Fruit fly (Drosophila melanogaster): ENCODE measurements around the gene sas.

Gene sas

DNA sequence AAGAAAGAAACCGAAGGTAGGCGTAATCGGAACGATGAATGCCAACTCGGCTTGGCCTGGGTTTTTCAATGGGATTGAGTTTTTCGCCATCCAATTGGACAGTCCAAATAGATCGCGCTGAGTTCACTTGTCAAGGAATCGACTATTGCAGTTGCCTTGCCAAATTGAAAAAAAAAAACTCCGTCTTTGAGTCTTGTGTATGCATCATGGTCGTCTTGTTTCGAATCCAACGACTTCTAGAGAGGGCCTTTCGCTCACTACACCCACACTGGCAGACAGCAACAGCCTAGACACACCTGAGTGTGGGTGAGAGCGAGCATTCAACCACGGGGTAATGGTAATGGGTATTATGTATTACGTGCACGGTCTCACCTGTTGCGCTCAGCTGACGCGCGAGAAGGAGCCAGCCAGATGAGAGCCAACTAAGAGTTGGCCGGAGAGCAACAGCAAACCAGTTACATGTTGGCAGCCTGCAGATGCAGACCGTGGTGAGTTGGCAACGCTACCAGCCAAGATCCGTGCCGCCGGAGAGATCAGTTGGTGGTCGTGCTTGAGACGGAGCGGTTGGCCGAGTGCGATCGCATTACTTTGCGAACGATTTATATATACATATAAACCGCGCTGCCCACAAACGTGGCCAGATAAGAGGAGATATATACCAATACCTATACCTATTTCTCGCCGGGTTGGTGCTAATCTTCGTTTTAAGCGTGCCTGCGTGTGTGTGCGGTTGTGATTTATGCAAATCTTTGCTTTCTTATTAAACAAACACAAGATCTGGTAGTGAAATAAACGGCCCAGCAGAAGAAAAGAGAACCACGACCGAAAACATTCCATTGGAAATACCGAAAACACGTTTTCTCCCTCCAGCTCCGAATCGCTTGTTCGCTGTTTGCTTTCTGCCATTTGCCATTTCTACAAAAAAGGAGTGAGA lies at the start of gene sas (continued):
- TF ChIP-seq salr (GFP tag; optimal IDR thresholded peaks at IDR 0.05): no peak
- no peak for TF ChIP-seq OdsH (GFP tag; optimal IDR thresholded peaks at IDR 0.05)
- no peak for TF ChIP-seq lz (GFP tag; optimal IDR thresholded peaks at IDR 0.05)
- TF ChIP-seq CG1621 (tag; optimal IDR thresholded peaks at IDR 0.05): peak; percentile 72
- TF ChIP-seq CG32006 (GFP tag; optimal IDR thresholded peaks at IDR 0.05): no peak
- no peak for TF ChIP-seq net (GFP tag; optimal IDR thresholded peaks at IDR 0.05)
- no peak for TF ChIP-seq CG11902 (GFP tag; optimal IDR thresholded peaks at IDR 0.05)
- TF ChIP-seq Ets96B (tag; optimal IDR thresholded peaks at IDR 0.05): no peak
- TF ChIP-seq cyc (GFP tag; optimal IDR thresholded peaks at IDR 0.05): no peak
- no peak for TF ChIP-seq Hr4 (GFP tag; optimal IDR thresholded peaks at IDR 0.05)

DNA sequence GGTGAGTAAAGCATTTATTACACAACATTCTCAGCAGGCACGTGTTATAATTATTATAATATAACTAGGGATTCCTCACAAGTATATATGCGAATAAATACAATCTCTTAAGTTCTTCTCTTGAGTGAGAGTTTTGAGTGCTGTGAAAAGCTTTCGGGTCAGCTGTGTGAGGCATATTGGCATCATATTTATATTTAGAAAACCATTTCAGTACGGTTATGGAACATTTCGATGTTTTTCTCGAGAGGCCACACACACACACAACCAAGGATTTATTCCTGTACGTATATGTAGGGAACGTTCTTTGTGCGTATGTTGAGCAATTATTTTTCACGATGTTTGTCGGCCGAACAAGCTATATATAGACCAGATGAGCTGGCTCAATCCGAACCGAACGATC lies 49.6 kb upstream of the sas start:
- no peak for TF ChIP-seq net (GFP tag; optimal IDR thresholded peaks at IDR 0.05)
- TF ChIP-seq Smox (GFP tag; optimal IDR thresholded peaks at IDR 0.05): no peak
- no peak for TF ChIP-seq CG32006 (GFP tag; optimal IDR thresholded peaks at IDR 0.05)
- no peak for TF ChIP-seq CG16779 (tag; optimal IDR thresholded peaks at IDR 0.05)
- TF ChIP-seq pdm3 (GFP tag; optimal IDR thresholded peaks at IDR 0.05): no peak
- TF ChIP-seq eg (GFP tag; IDR thresholded peaks at IDR 0.05): no peak
- TF ChIP-seq CG10669 (GFP tag; optimal IDR thresholded peaks at IDR 0.05): no peak
- no peak for TF ChIP-seq Hr4 (GFP tag; optimal IDR thresholded peaks at IDR 0.05)
- TF ChIP-seq Eip78C (GFP tag): no peak
- TF ChIP-seq Sox15 (GFP tag; optimal IDR thresholded peaks at IDR 0.05): no peak
- no peak for TF ChIP-seq CG9139 (GFP tag; optimal IDR thresholded peaks at IDR 0.05)
- no peak for TF ChIP-seq CG4318 (GFP tag; optimal IDR thresholded peaks at IDR 0.05)
- no peak for TF ChIP-seq CG34406 (GFP tag; optimal IDR thresholded peaks at IDR 0.05)
- TF ChIP-seq dsx (GFP tag; optimal IDR thresholded peaks at IDR 0.05; ENCODE audit: poor library complexity, severe bottlenecking): no peak
- TF ChIP-seq OdsH (GFP tag; optimal IDR thresholded peaks at IDR 0.05): no peak
- TF ChIP-seq vri (GFP tag; optimal IDR thresholded peaks at IDR 0.05): no peak
- TF ChIP-seq CG1621 (tag; optimal IDR thresholded peaks at IDR 0.05): no peak
- TF ChIP-seq Hr38 (GFP tag; optimal IDR thresholded peaks at IDR 0.05): no peak

DNA sequence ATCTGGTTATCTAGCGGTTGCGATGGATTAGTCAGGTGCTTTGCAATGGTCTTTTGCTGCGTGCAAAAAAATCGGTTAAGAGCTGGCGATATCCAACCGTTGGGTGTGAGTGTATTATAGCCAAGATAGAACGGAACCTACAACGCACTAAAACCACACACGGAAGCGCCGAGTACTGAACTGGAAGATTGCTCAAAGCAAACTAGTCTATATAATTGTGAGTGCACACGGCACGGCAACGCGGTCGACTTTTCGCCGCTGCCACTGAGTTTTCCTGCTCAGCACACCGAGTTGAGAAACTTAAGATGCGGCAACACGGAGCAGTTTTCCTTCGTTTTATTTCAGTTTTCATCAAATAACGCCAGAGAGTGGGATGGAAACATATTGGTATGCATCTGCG lies 46.1 kb upstream of the sas start:
- TF ChIP-seq pdm3 (GFP tag; optimal IDR thresholded peaks at IDR 0.05) (no peak), CG31627 (GFP tag; optimal IDR thresholded peaks at IDR 0.05) (no peak), achi (GFP tag; optimal IDR thresholded peaks at IDR 0.05) (no peak), CG8119 (GFP tag; IDR thresholded peaks at IDR 0.05) (no peak), Eip75B (GFP tag; optimal IDR thresholded peaks at IDR 0.05) (no peak), CG1621 (tag; optimal IDR thresholded peaks at IDR 0.05) (no peak), CG8319 (GFP tag; optimal IDR thresholded peaks at IDR 0.05) (no peak), fd85E (GFP tag; optimal IDR thresholded peaks at IDR 0.05) (no peak), Hr4 (GFP tag; optimal IDR thresholded peaks at IDR 0.05) (no peak), CG6808 (GFP tag; optimal IDR thresholded peaks at IDR 0.05) (no peak), fd59A (GFP tag; optimal IDR thresholded peaks at IDR 0.05) (no peak), CG11902 (GFP tag; optimal IDR thresholded peaks at IDR 0.05) (no peak), CG10631 (GFP tag; optimal IDR thresholded peaks at IDR 0.05) (no peak), Ets21C (GFP tag; optimal IDR thresholded peaks at IDR 0.05) (no peak), CG4318 (GFP tag; optimal IDR thresholded peaks at IDR 0.05) (no peak), CG3919 (GFP tag; optimal IDR thresholded peaks at IDR 0.05) (no peak), Smox (GFP tag; optimal IDR thresholded peaks at IDR 0.05) (no peak), CG9139 (GFP tag; optimal IDR thresholded peaks at IDR 0.05) (no peak)

DNA sequence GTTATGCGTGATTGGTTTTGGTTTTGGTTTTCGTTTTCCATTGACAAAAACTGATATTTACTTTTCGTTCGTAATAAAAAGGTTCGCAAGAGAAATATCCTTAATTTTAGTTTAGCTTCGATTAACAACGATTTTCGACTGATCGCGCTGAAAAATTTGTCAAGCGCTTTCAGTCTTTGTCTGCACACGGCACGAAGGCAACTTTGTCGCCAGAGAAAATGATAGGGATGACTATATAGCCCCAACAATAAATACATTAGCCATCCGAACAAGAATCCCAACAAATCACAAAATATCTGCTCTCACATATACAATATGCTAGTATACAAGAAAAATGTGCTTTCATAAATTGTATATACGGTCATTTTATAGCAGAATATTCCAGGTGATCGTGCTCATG lies 45.0 kb upstream of the sas start, which contains the start of gene Mlp84B:
Gene Mlp84B, minus strand, starts transcription at position 143 of the 400 bp plus-strand sequence.
- TF ChIP-seq CG10669 (GFP tag; optimal IDR thresholded peaks at IDR 0.05) (no peak), Blimp-1 (GFP tag; optimal IDR thresholded peaks at IDR 0.05) (no peak), esn (GFP tag; optimal IDR thresholded peaks at IDR 0.05) (no peak), CG11902 (GFP tag; optimal IDR thresholded peaks at IDR 0.05) (no peak), Ets96B (tag; optimal IDR thresholded peaks at IDR 0.05) (no peak), Hr38 (GFP tag; optimal IDR thresholded peaks at IDR 0.05) (no peak), CG6163 (GFP tag; IDR thresholded peaks at IDR 0.05) (no peak), Eip75B (GFP tag; optimal IDR thresholded peaks at IDR 0.05) (no peak), Smox (GFP tag; optimal IDR thresholded peaks at IDR 0.05) (no peak), Met (GFP tag; optimal IDR thresholded peaks at IDR 0.05) (no peak), CG11294 (GFP tag; IDR thresholded peaks at IDR 0.05) (no peak), CG4318 (GFP tag; optimal IDR thresholded peaks at IDR 0.05) (no peak), fd85E (GFP tag; optimal IDR thresholded peaks at IDR 0.05) (no peak), cyc (GFP tag; optimal IDR thresholded peaks at IDR 0.05) (no peak), fd59A (GFP tag; optimal IDR thresholded peaks at IDR 0.05) (no peak)
